Worm (Caenorhabditis elegans) whole organism, dauer: ENCODE measurements around the gene fbxc-29.

Experiments
- unc-62 ChIP-seq: sonication (generic microtip); optimal IDR thresholded peaks from 2 replicates; lab custom pipeline; 2017; ENCODE audit warnings: missing biosample characterization, missing genetic modification reagents, missing genetic modification characterization

Gene fbxc-29

DNA sequence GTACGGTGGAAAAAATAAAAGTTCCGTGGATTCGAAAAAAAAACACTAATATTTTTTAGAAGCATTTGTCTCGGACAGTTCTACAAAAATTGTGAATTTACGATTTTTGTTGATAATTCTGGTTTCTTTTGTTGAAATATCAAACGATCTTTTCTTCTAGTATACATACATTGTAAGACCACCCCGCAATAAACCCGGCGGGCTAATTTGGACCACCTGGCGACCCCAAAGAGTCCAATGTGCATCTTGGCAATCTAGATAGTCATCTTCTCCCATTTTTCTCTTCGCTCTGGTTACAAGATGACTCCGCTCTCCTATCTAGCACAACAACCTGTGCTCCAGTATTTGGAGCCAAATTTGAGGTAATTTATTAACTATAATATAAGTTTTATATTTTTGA lies at the start of gene fbxc-29:
Gene fbxc-29 (plus strand): TSS at position 301 of the 400 bp plus-strand sequence.
- no peak for TF ChIP-seq unc-62 (GFP tag; lab: Kevin White, UChicago)

DNA sequence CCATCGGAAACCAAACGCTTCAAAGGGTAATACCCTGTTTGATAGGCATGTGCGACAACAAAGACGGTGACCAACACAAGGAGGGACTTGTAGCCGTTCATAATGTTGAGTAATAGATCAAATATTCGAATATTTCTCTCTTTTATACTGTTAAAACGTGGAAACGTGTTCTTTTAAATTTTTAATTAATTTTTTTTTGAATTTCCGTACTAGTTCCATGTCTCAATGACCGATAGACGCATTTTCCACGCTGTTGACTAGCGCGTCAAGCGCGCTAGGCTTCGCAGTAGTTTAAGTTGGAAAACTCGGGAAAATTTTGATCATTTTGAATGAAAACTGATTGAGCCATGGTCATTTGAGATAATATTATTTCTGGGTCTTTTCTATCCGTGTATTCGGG lies 49.1 kb upstream of the fbxc-29 start, which contains the start of gene Y46B2A.3:
Gene Y46B2A.3 (minus strand): TSS at position 101 of the 400 bp plus-strand sequence.
- no peak for TF ChIP-seq unc-62 (GFP tag; lab: Kevin White, UChicago)

DNA sequence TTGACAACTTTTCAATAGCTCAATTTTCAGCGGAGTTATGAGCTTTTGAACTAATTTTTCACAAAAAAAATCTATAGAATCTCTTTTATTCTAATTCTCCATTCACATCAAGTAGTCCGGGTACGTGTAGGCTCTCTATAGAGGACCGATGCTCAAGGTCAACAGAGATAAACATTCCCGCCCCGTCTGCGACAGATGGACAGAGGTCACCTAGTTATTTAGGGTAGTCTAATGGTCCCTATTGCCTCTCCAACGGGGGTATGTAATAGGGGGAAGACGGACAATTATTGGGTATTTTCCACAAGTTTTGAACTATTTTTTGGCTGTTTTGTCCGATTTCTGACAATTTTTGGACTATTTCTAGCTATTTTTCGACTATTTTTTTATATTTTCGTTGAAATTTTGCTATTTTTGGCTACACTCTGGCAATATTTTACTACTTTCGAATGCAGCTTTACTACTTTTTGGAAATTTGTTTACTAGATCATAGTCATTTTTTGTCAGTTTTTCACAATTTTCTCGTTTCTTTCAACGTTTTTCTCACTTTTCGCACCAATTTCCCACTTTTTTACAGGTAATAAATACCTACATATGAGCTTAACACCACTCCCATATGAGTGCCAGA lies 47.5 kb upstream of the fbxc-29 start, which contains the start of gene fbxc-51:
Gene fbxc-51 (plus strand): TSS at position 575 of the 625 bp plus-strand sequence.
- TF ChIP-seq unc-62 (GFP tag; lab: Kevin White, UChicago): no peak

DNA sequence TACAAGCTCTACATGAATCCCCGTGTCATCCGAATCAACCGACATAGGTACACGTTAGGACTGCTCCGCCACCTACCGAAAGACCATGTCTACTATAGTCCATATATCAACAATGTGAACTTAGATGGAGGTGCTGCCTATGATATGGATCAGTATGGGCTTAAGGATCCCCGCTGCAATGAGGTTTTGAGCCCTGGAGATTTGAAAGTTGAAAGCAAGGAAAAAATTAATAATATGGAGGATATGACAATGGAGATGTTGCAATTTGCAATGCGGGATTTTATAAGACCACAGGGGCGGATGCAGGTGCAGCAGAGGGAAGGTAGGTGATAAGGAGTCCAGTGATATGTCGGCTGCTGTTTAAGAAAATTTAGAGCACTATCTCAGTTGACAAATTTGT lies 46.6 kb upstream of the fbxc-29 start:
- TF ChIP-seq unc-62 (GFP tag; lab: Kevin White, UChicago): no peak

DNA sequence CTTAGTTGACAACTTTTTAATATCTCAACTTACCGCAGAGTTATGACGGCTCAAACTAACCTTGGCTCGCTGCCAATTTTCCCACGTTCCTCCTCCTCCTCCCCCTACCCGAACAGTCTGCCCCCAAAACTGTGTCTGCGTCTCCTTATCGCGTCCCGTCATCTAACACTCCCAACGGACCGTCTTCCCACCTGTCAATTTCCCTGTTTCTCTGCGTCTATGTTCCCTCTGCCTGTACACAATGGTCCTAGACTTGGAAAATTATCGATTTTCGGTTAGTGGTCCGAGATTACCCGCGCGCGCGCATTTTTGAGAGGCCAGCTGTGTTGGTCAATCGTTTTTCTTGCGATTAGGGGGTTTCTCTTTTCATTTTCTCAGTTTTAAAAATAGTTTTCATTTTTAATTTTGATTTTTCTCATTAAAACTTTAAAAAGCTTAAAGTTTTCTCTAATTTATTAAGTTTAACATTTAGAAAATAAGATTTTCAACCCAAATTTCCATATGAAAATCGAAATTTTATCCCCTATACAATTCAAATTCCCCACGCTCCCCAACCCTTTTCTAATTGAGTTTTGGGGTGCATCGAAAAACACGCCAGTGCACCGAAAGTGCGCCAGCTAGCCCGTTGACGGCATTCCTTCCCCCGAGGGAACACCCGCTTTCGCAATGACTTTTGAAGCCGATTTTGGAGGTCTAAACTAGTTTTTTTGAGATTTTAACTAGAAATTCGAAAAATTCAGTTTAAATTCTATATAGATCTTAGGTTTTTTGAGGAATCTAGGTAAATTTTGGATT lies 42.7 kb upstream of the fbxc-29 start, which contains the start of gene alg-2:
Gene alg-2 (plus strand): TSS at position 220 of the 795 bp plus-strand sequence.
- no peak for TF ChIP-seq unc-62 (GFP tag; lab: Kevin White, UChicago)

DNA sequence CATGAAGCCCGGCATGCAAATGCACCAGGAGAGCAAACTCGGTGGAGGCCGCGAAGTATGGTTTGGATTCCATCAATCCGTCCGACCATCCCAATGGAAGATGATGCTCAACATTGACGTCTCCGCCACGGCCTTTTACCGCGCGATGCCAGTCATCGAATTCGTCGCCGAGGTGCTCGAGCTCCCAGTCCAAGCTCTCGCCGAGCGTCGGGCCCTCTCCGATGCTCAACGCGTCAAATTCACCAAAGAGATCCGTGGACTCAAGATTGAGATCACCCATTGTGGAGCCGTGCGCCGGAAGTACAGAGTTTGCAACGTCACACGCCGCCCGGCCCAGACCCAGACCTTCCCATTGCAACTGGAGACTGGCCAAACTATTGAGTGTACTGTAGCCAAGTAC lies 40.1 kb upstream of the fbxc-29 start:
- TF ChIP-seq unc-62 (GFP tag; lab: Kevin White, UChicago): no peak

DNA sequence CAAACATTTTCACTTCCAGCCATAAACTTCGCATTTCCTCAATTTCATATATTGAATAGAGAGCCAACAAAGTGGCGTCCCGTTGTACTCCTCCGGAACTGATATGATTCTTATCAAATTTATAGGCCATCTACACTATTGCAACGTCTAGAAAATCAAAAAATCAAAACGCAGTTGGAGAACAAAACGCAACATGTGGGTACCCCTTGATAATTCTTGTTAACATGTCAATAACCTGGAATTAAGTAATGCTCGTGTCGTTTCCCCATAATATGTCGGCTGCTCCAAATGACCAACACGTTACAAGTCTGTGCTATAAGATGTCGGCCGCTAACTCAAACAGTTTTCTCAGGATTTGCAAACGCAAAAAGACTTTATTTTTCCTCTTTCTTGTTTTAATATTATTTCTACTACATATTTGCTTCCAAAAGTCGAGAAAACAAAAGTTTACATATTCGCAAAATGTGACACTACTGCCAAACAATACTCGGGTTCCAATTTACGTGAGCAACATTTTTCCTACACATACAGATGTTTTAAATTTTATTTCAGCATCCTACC lies 35.1 kb upstream of the fbxc-29 start:
- TF ChIP-seq unc-62 (GFP tag; lab: Kevin White, UChicago): no peak

DNA sequence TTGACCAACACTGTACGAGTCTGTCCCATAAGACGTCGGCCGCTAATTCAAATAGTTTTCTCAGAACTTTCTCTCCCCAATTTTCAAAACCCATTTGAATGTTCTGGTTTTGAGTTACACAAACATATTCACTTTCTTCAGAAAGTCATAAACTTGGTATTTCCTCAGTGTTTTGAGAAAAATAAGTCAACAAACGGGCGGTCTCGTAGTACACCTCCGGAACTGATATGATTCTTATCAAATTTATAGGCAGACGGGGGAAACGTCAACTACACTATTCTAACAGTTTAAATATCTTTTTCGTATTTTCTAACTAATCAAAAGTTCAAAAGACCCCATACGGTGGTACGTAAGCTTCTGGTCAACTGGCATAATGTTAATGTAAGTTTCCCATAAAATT lies 31.7 kb upstream of the fbxc-29 start:
- no peak for TF ChIP-seq unc-62 (GFP tag; lab: Kevin White, UChicago)

DNA sequence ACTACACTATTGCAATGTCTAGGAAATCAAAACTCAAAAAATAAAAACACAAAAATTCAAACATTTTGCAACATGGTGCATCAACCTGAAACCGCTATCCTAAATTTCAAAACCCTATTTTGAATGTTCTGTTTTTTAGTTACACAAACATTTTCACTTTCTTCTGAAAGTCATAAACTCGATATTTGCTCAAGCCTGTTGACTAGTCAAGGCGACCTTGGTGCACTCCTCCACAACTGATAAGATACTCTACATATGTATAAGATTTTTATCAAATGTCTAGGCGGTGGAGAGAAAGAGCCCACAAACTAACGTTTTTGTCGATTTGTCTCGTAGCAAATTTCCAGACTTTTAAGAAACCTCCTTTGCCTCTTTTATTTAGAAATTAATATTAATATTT lies 27.9 kb upstream of the fbxc-29 start, which contains the start of gene T07D3.4:
Gene T07D3.4 (plus strand): TSS at position 286 of the 400 bp plus-strand sequence.
- no peak for TF ChIP-seq unc-62 (GFP tag; lab: Kevin White, UChicago)

DNA sequence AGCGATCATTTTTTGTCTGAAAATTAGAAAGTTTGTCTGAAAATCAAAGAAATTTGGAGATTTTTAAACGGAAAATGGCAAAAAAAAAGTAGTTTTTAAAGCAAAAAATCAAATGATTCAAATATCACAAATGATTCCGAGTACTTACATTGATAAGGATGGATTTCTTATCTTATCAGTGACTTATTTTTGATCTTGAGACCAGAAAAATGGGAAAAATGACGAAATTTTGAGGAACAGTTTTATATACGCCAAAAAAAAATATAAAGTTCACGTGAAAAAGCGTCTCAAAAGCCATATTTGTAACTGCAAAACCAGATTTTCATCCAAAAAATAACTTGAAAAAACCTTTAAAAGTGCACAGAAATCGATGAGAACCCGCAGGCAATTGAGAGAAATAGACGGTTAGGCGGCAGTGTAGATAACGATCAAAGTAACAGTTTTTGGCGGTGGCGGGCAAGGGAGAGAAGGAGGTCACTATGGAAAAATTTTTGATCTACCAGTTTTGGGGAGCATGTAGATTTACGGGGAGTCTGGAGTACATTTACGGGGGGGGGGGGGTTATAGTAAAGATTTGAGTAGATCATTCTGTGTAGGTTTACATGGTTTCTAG lies 15.1 kb upstream of the fbxc-29 start, which contains the start of gene T07D3.9:
Gene T07D3.9 (minus strand): TSS at position 194 of the 613 bp plus-strand sequence.
- TF ChIP-seq unc-62 (GFP tag; lab: Kevin White, UChicago): no peak

DNA sequence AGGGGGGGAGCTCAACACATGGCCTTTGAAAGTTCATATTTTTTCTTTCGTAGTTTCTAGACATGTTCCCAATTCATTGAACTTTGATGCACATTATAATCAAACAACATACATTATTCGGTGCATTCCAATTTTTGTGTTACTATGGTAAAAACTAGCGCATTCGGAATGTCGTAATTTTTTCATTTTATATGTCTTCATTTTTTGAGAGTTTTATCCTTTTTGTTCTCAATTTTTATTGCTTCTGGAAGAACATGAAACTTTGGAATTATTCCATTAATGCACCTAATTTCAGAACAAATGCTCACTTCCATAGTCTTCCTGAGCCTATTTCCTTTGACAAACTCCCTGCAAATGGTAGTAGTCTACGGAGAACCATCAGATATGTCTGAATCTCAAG lies 14.2 kb upstream of the fbxc-29 start, which contains the start of gene T07D3.2:
Gene T07D3.2 (plus strand): TSS at position 301 of the 400 bp plus-strand sequence.
- TF ChIP-seq unc-62 (GFP tag; lab: Kevin White, UChicago): no peak

DNA sequence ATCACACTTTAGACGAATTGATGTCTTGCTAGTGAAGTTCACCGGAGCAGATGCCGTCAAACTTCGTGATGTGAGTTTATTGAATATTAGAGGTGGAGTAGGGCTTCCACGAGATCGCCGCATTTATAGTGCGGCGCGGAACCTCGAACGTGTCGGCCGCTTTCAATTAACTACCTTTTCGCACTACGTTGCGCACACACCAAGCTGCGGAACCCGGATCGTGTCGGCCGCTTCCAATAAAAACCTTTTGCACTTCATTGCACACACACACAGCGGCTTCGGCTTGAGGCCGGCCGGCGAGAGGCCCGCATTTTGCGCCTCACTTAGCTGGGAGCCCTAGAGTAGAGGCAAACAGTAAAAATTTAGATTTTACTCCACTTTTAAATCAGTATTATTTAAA lies 10.5 kb upstream of the fbxc-29 start:
- no peak for TF ChIP-seq unc-62 (GFP tag; lab: Kevin White, UChicago)

DNA sequence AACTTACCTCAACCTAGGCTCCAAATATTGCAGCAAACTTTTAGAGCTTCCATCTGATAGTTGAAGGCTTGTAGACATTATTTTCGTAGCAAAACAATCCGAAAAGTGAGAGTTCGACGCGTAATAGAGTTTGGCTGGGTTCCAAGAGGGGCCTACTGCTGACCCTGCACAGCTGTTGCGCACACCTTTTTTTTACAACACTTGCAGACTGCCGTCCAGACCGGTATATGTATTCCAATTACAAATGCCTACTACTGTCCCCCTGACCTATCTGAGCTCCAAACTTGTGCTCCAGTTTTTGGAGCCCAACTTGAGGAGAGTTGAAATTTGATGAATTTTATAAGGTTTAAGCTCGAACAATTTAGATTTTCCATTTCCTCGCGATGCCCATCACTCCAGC lies 6.3 kb upstream of the fbxc-29 start, which contains the start of the genes fbxc-24 and fbxc-27:
Gene fbxc-24 (minus strand): TSS at position 101 of the 400 bp plus-strand sequence.
Gene fbxc-27 (plus strand): TSS at position 216 of the 400 bp plus-strand sequence.
- no peak for TF ChIP-seq unc-62 (GFP tag; lab: Kevin White, UChicago)

DNA sequence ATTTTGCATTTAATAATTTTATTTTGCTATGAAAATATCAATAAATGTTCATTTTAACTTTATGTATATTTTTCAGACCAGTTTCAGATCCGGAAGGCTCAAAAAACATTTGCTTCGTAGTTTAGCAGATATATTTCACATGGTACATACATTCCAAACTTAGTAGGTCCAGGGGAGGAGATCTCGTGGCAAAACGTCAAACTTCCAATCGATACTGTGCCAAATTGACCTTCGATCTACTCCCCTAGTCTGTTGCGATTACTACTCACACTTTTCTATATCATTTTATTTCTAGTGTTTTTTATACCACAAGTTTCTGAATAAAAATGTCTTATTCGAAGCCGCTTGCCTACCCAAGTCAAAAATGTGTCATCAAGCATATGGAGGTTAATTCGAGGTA lies 4.2 kb upstream of the fbxc-29 start, which contains the start of gene fbxc-31:
Gene fbxc-31 (plus strand): TSS at position 301 of the 400 bp plus-strand sequence.
- TF ChIP-seq unc-62 (GFP tag; lab: Kevin White, UChicago): no peak

DNA sequence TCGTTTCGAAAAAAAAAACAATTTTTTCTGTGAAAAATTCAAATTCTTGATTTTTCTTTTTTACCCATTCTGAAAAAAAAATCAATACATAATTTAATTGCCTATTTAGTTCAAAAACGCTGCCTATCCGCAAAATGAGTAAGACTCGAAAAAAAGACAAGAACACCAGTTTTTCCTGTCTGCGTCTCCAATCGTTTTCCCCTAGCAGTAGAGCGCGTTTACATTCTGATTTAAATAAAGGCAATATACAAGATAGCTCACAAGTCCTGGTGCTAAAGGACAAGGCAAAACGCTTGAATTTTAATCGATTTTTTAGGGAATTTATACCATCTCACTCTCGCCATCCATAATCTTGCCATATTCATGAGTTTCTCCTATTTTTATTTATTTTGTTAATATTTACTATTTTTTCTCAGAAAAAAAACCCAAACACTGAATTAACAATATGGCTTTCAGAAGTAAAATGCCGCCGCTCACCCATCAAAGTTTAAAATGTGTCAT lies 2.6 kb upstream of the fbxc-29 start, which contains the start of gene fbxc-33:
Gene fbxc-33 (plus strand): TSS at position 451 of the 501 bp plus-strand sequence.
- TF ChIP-seq unc-62 (GFP tag; lab: Kevin White, UChicago): no peak
